Comparison of ENCODE assay signal across 2 fruit fly cellular contexts in genomic region chr3L:22883649-22884048, dm6.
A peak's percentile ranks its signal among the peaks of the same experiment; 100 is the strongest.
TF ChIP-seq lines count a peak whose summit lies in the region.

No protein-coding gene starts in this region.

TF ChIP-seq in whole organism, embryonic, 481 proteins besides CTCF, POLR2A, EP300 and RAD21 (continued from another document):
- no peak for TF ChIP-seq kay (GFP tag; optimal IDR thresholded peaks at IDR 0.05; lab: Kevin White, UChicago)
- TF ChIP-seq exex (tag; optimal IDR thresholded peaks at IDR 0.05; lab: Kevin White, UChicago) = no peak
- no peak for TF ChIP-seq sob (GFP tag; IDR thresholded peaks at IDR 0.05; lab: Robert Waterston, UW)
- no peak for TF ChIP-seq TFAM (GFP tag; optimal IDR thresholded peaks at IDR 0.05; lab: Kevin White, UChicago)
- peak; percentile 25 for TF ChIP-seq Sox102F (GFP tag; optimal IDR thresholded peaks at IDR 0.05; lab: Kevin White, UChicago)
- TF ChIP-seq CG31441 (GFP tag; IDR thresholded peaks at IDR 0.05; lab: Robert Waterston, UW) = peak; percentile 46
- TF ChIP-seq CG13775 (GFP tag; optimal IDR thresholded peaks at IDR 0.05; lab: Kevin White, UChicago) = no peak
- TF ChIP-seq CG8290 (GFP tag; optimal IDR thresholded peaks at IDR 0.05; lab: Kevin White, UChicago) = no peak
- no peak for TF ChIP-seq CG8290 (tag; optimal IDR thresholded peaks at IDR 0.05; lab: Kevin White, UChicago)
- peak; percentile 45 for TF ChIP-seq CG18262 (tag; optimal IDR thresholded peaks at IDR 0.05; lab: Kevin White, UChicago)
- no peak for TF ChIP-seq hth (optimal IDR thresholded peaks at IDR 0.05; lab: Kevin White, UChicago)
- TF ChIP-seq Ssrp (tag; optimal IDR thresholded peaks at IDR 0.05; lab: Kevin White, UChicago) = peak; percentile 5
- TF ChIP-seq CG2199 (GFP tag; IDR thresholded peaks at IDR 0.05; lab: Robert Waterston, UW) = 0 out of 3 replicates have a peak, but pooled peaks have one; percentile 10
- no peak for TF ChIP-seq ERR (GFP tag; optimal IDR thresholded peaks at IDR 0.05; lab: Kevin White, UChicago)
- TF ChIP-seq Blimp-1 (GFP tag; optimal IDR thresholded peaks at IDR 0.05; lab: Kevin White, UChicago) = peak; percentile 9
- no peak for TF ChIP-seq CG12104 (GFP tag; optimal IDR thresholded peaks at IDR 0.05; lab: Kevin White, UChicago)
- no peak for TF ChIP-seq CG14050 (GFP tag; IDR thresholded peaks at IDR 0.05; lab: Robert Waterston, UW)
- TF ChIP-seq tap (tag; optimal IDR thresholded peaks at IDR 0.05; lab: Kevin White, UChicago) = peak; percentile 38
- TF ChIP-seq nmo (GFP tag; optimal IDR thresholded peaks at IDR 0.05; lab: Kevin White, UChicago) = peak; percentile 27
- no peak for TF ChIP-seq Poxn (GFP tag; IDR thresholded peaks at IDR 0.05; lab: Robert Waterston, UW)
- TF ChIP-seq CG10267 (tag; optimal IDR thresholded peaks at IDR 0.05; lab: Kevin White, UChicago) = peak; percentile 12
- TF ChIP-seq CG17328 (GFP tag; IDR thresholded peaks at IDR 0.05; lab: Robert Waterston, UW) = 0 out of 2 replicates have a peak, but pooled peaks have one; percentile 24
- TF ChIP-seq run (tag; optimal IDR thresholded peaks at IDR 0.05; lab: Kevin White, UChicago) = no peak
- peak; percentile 91 for TF ChIP-seq D19A (tag; optimal IDR thresholded peaks at IDR 0.05; lab: Kevin White, UChicago)
- no peak for TF ChIP-seq CG2202 (tag; optimal IDR thresholded peaks at IDR 0.05; lab: Kevin White, UChicago)
- TF ChIP-seq NFAT (GFP tag; IDR thresholded peaks at IDR 0.05; lab: Robert Waterston, UW) = no peak
- no peak for TF ChIP-seq CG10654 (GFP tag; optimal IDR thresholded peaks at IDR 0.05; lab: Kevin White, UChicago)
- no peak for TF ChIP-seq CG15696 (tag; optimal IDR thresholded peaks at IDR 0.05; lab: Kevin White, UChicago)
- peak; percentile 22 for TF ChIP-seq phol (tag; optimal IDR thresholded peaks at IDR 0.05; lab: Kevin White, UChicago)
- TF ChIP-seq CG11504 (tag; optimal IDR thresholded peaks at IDR 0.05; lab: Kevin White, UChicago) = peak; percentile 36
- no peak for TF ChIP-seq Dbx (GFP tag; IDR thresholded peaks at IDR 0.05; lab: Robert Waterston, UW)
- peak; percentile 32 for TF ChIP-seq CG10979 (tag; optimal IDR thresholded peaks at IDR 0.05; lab: Kevin White, UChicago)
- TF ChIP-seq CG7357 (GFP tag; IDR thresholded peaks at IDR 0.05; lab: Robert Waterston, UW) = no peak
- TF ChIP-seq ems (GFP tag; optimal IDR thresholded peaks at IDR 0.05; lab: Kevin White, UChicago) = no peak
- TF ChIP-seq Opbp (GFP tag; IDR thresholded peaks at IDR 0.05; lab: Robert Waterston, UW; ENCODE audit: partially characterized antibody) = no peak
- no peak for TF ChIP-seq CG8388 (GFP tag; optimal IDR thresholded peaks at IDR 0.05; lab: Kevin White, UChicago)
- TF ChIP-seq CG10462 (GFP tag; optimal IDR thresholded peaks at IDR 0.05; lab: Kevin White, UChicago) = no peak
- TF ChIP-seq gem (tag; optimal IDR thresholded peaks at IDR 0.05; lab: Kevin White, UChicago) = peak; percentile 34
- TF ChIP-seq CG11695 (GFP tag; IDR thresholded peaks at IDR 0.05; lab: Robert Waterston, UW) = no peak
- no peak for TF ChIP-seq Lhr (GFP tag; optimal IDR thresholded peaks at IDR 0.05; lab: Kevin White, UChicago)
- TF ChIP-seq CG3065 (GFP tag; optimal IDR thresholded peaks at IDR 0.05; lab: Kevin White, UChicago) = no peak
- TF ChIP-seq CG13296 (GFP tag; optimal IDR thresholded peaks at IDR 0.05; lab: Kevin White, UChicago) = no peak
- TF ChIP-seq CG13424 (tag; optimal IDR thresholded peaks at IDR 0.05; lab: Kevin White, UChicago) = peak; percentile 9
- TF ChIP-seq Hr51 (GFP tag; optimal IDR thresholded peaks at IDR 0.05; lab: Kevin White, UChicago) = peak in 1 of 2 experiments; percentile 26
TF ChIP-seq in whole organism, embryonic: peak in this region for 31.

TF ChIP-seq in whole organism, prepupa, 60 proteins besides CTCF, POLR2A, EP300 and RAD21 (continued from another document):
- TF ChIP-seq Sox102F (GFP tag; optimal IDR thresholded peaks at IDR 0.05; lab: Kevin White, UChicago) (no peak), topi (GFP tag; optimal IDR thresholded peaks at IDR 0.05; lab: Kevin White, UChicago) (no peak), CG11762 (GFP tag; optimal IDR thresholded peaks at IDR 0.05; lab: Kevin White, UChicago; ENCODE audit: insufficient read depth) (no peak), CG10669 (GFP tag; optimal IDR thresholded peaks at IDR 0.05; lab: Kevin White, UChicago) (no peak), Ets21C (GFP tag; optimal IDR thresholded peaks at IDR 0.05; lab: Kevin White, UChicago) (no peak), lz (GFP tag; optimal IDR thresholded peaks at IDR 0.05; lab: Kevin White, UChicago) (no peak), Eip93F (GFP tag; optimal IDR thresholded peaks at IDR 0.05; lab: Kevin White, UChicago) (no peak), CG11902 (GFP tag; optimal IDR thresholded peaks at IDR 0.05; lab: Kevin White, UChicago) (no peak), fkh (GFP tag; optimal IDR thresholded peaks at IDR 0.05; lab: Kevin White, UChicago) (no peak), CG8119 (GFP tag; IDR thresholded peaks at IDR 0.05; lab: Robert Waterston, UW) (0 out of 3 replicates have a peak, but pooled peaks have one; percentile 39), net (GFP tag; optimal IDR thresholded peaks at IDR 0.05; lab: Kevin White, UChicago) (no peak)
